Worm (Caenorhabditis elegans) whole organism, mixed stage, embryonic: ENCODE data around the gene unc-3.

Source experiments
- ces-1 ChIP-seq: fragments of 150-350 bp; optimal IDR thresholded peaks from 2 replicates; lab custom pipeline; 2014; ENCODE audit warnings: missing biosample characterization, missing genetic modification reagents, missing genetic modification characterization
- lin-32 ChIP-seq: fragments of 200-800 bp; sonication (Bioruptor generic); optimal IDR thresholded peaks from 2 replicates; lab custom pipeline; 2018; ENCODE audit warnings: mild to moderate bottlenecking, missing genetic modification characterization, missing compliant biosample characterization
- lsy-2 ChIP-seq: fragments of 150-350 bp; optimal IDR thresholded peaks from 2 replicates; lab custom pipeline; 2014; ENCODE audit warnings: missing biosample characterization, missing genetic modification characterization
- mep-1 ChIP-seq: fragments of 150-350 bp; optimal IDR thresholded peaks from 2 replicates; lab custom pipeline; 2017; ENCODE audit warnings: missing biosample characterization, missing genetic modification reagents, missing genetic modification characterization, inconsistent platforms
- nhr-12 ChIP-seq: fragments of 150-350 bp; optimal IDR thresholded peaks from 2 replicates; lab custom pipeline; 2014; ENCODE audit warnings: missing biosample characterization, missing genetic modification characterization
- nhr-28 ChIP-seq: fragments of 150-350 bp; optimal IDR thresholded peaks from 2 replicates; lab custom pipeline; 2014; ENCODE audit warnings: missing biosample characterization, missing genetic modification characterization
- nhr-76 ChIP-seq: sonication (generic microtip); optimal IDR thresholded peaks from 2 replicates; lab custom pipeline; 2017; ENCODE audit warnings: missing biosample characterization, missing genetic modification characterization
- snpc-4 ChIP-seq: fragments of 150-350 bp; optimal IDR thresholded peaks from 2 replicates; lab custom pipeline; 2014; ENCODE audit warnings: missing biosample characterization, missing genetic modification characterization
- sptf-1 ChIP-seq: sonication (generic microtip); optimal IDR thresholded peaks from 2 replicates; lab custom pipeline; 2017; ENCODE audit warnings: mild to moderate bottlenecking, missing genetic modification characterization, moderate library complexity, missing compliant biosample characterization

DNA sequence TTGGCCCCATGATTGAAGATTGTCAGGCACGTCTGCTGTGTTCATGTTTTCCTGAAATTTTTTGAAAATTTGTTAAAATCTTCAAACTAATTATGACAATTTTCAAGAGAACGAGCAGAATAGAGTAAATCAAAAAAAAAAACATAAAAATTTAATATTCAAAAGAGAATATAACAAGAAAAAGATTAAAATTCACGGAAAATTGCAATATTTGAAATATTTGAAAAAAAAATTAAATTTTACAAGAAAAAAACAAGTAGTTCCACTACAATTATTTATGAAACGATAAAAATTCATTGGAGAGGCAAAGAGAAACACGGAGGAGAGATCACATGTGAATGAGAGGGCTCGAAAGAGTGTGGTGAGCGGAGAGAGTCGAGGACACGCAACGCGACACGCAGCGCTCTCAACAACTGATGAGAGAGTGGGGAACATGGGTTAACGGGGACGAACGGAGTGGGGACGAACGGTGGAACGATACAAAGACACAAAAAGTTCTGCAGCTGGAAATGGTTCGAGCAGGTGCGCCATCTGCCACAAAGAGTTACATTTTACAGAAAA, 51.2 kb downstream of the unc-3 start, which contains the start of gene mbk-1:
- TF ChIP-seq ces-1 (GFP tag; lab: Kevin White, UChicago) (peak; percentile 63), nhr-76 (tag; lab: Kevin White, UChicago) (no peak), nhr-12 (tag; lab: Kevin White, UChicago) (no peak), mep-1 (tag; lab: Kevin White, UChicago) (peak; percentile 43), lsy-2 (tag; lab: Kevin White, UChicago) (peak; percentile 10), lin-32 (no peak), snpc-4 (no peak), nhr-28 (tag; lab: Kevin White, UChicago) (no peak), sptf-1 (tag; lab: Kevin White, UChicago) (peak; percentile 46)
